Worm (Caenorhabditis elegans) whole organism, L4/young adult: ENCODE measurements around the gene mam-1.

ENCODE experiments used
- W03F9.2 ChIP-seq: fragments of 150-350 bp; optimal IDR thresholded peaks from 2 replicates; lab custom pipeline; 2014; ENCODE audit warnings: missing biosample characterization, missing genetic modification characterization
- dao-5 ChIP-seq: sonication (generic microtip); optimal IDR thresholded peaks from 2 replicates; lab custom pipeline; 2016; ENCODE audit warnings: missing genotype, missing genetic modification characterization, moderate library complexity, missing compliant biosample characterization
- him-1 ChIP-seq: sonication (generic microtip); optimal IDR thresholded peaks from 2 replicates; lab custom pipeline; 2016; ENCODE audit warnings: missing genotype, missing genetic modification reagents, missing genetic modification characterization, missing compliant biosample characterization

mam-1 gene

ce11 chrX:880367-880766 is 7.8 kb downstream of the mam-1 start, which contains the start of gene ZC13.2:
ZC13.2 (plus strand) TSS chrX:880667.
- TF ChIP-seq dao-5 (tag; lab: Kevin White, UChicago) (no peak), him-1 (no peak), W03F9.2 (no peak)

DNA sequence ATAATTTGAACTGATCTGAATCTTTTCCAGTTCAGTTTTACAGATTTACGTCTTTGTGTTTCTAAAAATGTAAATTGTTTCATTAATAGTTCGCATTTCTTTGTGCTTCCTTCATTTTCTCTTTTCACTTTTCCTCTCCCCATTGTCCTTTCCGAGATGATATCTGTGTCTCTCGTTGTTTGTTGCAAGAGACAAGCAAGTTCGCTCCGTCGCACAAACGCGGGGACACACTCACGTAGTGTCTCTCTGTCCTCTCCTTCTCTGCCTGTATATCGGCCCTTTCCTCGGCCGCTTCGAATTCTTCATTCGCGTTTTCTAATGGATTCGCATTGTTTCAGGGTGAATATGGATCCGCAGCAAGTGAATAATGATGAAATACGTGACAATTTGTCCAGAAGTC is 11.3 kb downstream of the mam-1 start, which contains the start of gene ZC13.1:
ZC13.1 (plus strand) TSS at position 305 of the 400 bp plus-strand sequence.
- no peak for TF ChIP-seq him-1
- TF ChIP-seq W03F9.2 = no peak
- TF ChIP-seq dao-5 (tag; lab: Kevin White, UChicago) = no peak

- no peak for TF ChIP-seq W03F9.2
These were observed 14.6 kb downstream of the mam-1 start for ce11 chrX:873634-874033.

DNA sequence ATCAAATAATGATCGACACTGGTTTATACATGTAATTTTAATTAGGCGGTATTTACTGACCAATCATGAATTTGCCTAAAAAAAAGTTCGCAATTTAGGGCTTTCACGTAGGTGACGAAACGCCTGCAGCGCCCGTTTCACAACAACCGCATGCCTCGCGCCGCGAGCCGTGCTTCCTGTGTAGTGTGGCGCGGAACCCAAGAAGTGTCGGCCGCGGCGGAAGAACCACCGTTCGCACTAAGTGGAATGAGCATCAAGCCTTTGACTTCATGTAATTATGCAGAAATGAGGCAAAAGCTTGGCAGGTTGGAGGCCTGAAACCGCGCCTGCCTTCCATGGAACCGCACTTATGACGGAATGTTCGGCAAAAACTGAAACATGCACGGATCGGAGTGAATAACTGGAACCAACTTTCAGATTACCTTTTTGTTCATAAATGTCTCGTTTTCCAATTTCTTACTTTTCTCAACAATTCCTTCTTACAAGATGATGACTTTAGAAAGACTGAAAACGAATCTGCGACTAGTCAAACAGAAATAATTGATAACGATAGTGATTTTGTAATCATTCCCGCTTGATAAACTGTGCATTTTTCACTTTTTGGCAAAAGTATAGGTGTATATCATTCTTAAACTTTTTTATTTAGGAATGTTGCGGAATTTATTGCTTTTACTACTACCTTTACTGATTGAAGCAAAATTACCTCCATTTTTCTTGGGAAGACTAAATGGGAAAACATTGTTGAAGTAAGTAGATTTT is 16.1 kb downstream of the mam-1 start, which contains the start of gene F56F10.1:
F56F10.1 (plus strand) TSS at position 647 of the 759 bp plus-strand sequence.
- TF ChIP-seq him-1 (no peak), dao-5 (tag; lab: Kevin White, UChicago) (no peak), W03F9.2 (no peak)

DNA sequence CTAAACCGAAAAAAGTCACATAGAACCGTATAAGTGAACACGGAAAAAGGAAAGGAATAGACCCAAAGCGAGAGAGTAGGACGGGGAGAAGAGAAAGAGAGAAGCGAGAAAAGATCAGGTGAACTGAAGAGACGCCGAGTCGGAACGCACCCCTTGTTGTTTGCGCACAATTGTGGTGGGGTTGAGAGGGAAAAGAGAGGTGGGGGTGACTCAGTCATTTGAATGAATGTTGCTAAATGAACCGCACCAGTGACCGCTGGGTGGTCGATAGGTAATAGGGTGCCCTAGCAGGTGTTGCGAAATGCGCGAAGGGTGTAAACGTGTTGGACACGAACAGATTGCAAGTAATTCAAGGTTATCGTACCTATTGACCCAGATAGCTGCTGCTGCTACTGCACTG is 17.2 kb downstream of the mam-1 start, which contains the start of gene lgl-1:
lgl-1 (minus strand) TSS at position 70 of the 400 bp plus-strand sequence.
- no peak for TF ChIP-seq W03F9.2
- TF ChIP-seq dao-5 (tag; lab: Kevin White, UChicago) = no peak
- TF ChIP-seq him-1 = no peak

- TF ChIP-seq dao-5 (tag; lab: Kevin White, UChicago) (no peak), W03F9.2 (no peak), him-1 (no peak)
These were observed 23.0 kb downstream of the mam-1 start for ce11 chrX:865214-865613.

DNA sequence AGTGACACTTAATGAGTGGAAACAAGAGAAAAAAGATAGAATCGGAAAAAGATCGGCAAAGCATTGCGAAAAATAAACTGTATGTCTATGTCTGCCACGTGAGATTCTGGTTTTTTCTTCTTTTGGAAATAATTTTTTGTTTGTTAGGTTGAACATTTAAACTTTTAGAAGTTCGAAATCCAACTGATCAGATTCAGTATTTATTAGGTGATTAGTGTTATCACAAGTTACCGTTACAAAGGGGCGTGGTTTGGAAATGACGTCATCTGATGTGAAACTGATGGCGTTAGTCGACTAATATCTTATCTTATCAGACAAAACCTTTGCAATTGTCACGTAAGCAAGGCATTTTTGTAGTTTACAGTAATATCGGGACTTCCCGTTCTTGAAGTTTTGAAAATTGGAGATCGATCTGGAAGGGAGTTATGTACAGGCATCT is 23.9 kb downstream of the mam-1 start:
- TF ChIP-seq W03F9.2 (no peak), dao-5 (tag; lab: Kevin White, UChicago) (no peak), him-1 (no peak)

DNA sequence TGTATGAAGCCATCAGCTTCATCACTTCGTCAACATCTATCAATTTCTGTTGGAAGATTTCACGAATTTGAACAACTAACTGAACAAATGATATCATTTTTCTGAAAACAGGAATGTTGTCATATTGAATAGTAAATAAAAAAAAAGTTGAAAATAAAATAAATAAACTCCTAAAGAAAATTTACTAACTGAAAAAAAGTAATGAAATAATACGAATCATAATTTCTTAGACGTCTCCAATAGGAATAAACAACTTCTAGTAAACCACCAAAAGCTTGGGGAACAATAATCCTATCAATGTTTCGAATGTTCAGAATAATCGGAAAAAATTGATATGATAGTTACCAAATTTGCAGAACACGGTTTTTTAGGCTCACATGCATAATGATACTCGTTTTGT is 24.7 kb downstream of the mam-1 start, which contains the start of gene cdo-1:
cdo-1 (minus strand) TSS at position 101 of the 400 bp plus-strand sequence.
- no peak for TF ChIP-seq him-1
- no peak for TF ChIP-seq W03F9.2
- no peak for TF ChIP-seq dao-5 (tag; lab: Kevin White, UChicago)

DNA sequence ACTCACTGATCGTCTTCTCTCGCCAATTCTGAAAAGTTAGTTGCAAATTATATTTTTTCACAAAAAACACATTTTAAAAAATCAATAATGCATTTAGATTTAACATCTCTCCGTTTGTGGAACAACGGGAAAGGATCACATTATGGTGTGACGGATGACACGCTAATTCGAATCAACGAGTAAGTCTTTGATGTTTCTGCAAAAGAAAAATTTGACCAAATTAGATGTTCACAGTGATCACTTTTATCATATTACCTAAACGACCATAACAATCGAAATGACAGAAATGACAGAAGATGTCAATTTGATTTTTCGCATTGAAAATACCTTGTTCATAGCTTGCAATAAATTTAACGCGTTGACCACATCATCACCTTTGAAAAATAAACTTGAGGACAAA is 26.8 kb downstream of the mam-1 start:
- TF ChIP-seq him-1 = no peak
- TF ChIP-seq W03F9.2 = no peak
- no peak for TF ChIP-seq dao-5 (tag; lab: Kevin White, UChicago)

ce11 chrX:859401-859800 is 28.8 kb downstream of the mam-1 start, which contains the start of gene F56F10.2:
F56F10.2 (plus strand) TSS chrX:859615.
- TF ChIP-seq W03F9.2 (no peak), him-1 (no peak), dao-5 (tag; lab: Kevin White, UChicago) (no peak)

- TF ChIP-seq W03F9.2 = no peak
- no peak for TF ChIP-seq dao-5 (tag; lab: Kevin White, UChicago)
- no peak for TF ChIP-seq him-1
These were observed 30.5 kb downstream of the mam-1 start for ce11 chrX:857658-858057.

- TF ChIP-seq dao-5 (tag; lab: Kevin White, UChicago) (no peak), W03F9.2 (no peak), him-1 (no peak)
These were observed 34.6 kb downstream of the mam-1 start for ce11 chrX:853604-854003.

ce11 chrX:852739-853268 is 35.4 kb downstream of the mam-1 start:
- TF ChIP-seq dao-5 (tag; lab: Kevin White, UChicago) = no peak
- TF ChIP-seq him-1 = no peak
- TF ChIP-seq W03F9.2 = no peak

ce11 chrX:851421-851820 is 36.8 kb downstream of the mam-1 start, which contains the start of gene igcm-1:
igcm-1 (minus strand) TSS chrX:851521.
- TF ChIP-seq dao-5 (tag; lab: Kevin White, UChicago) = no peak
- no peak for TF ChIP-seq W03F9.2
- no peak for TF ChIP-seq him-1

ce11 chrX:845443-845842 is 42.8 kb downstream of the mam-1 start:
- no peak for TF ChIP-seq him-1
- no peak for TF ChIP-seq W03F9.2
- no peak for TF ChIP-seq dao-5 (tag; lab: Kevin White, UChicago)
